Worm (Caenorhabditis elegans) whole organism, L3 larva: ENCODE measurements around the gene F46C5.9.

Experiments used
- egl-5 ChIP-seq: fragments of 150-350 bp; optimal IDR thresholded peaks from 2 replicates; lab custom pipeline; 2017; ENCODE audit warnings: missing biosample characterization, missing genetic modification reagents, missing genetic modification characterization, inconsistent platforms
- elt-2 ChIP-seq: sonication (generic microtip); optimal IDR thresholded peaks from 2 replicates; lab custom pipeline; 2016; ENCODE audit warnings: missing genetic modification reagents, mild to moderate bottlenecking, missing genetic modification characterization, missing compliant biosample characterization
- mdl-1 ChIP-seq: fragments of 150-350 bp; optimal IDR thresholded peaks from 2 replicates; lab custom pipeline; 2014; ENCODE audit warnings: missing biosample characterization, missing genetic modification characterization
- pha-4 ChIP-seq: fragments of 150-350 bp; optimal IDR thresholded peaks from 2 replicates; lab custom pipeline; 2014; ENCODE audit warnings: missing biosample characterization, missing genetic modification reagents, missing genetic modification characterization
- ztf-11 ChIP-seq: fragments of 150-350 bp; optimal IDR thresholded peaks from 2 replicates; lab custom pipeline; 2014; ENCODE audit warnings: missing biosample characterization, missing genetic modification characterization

DNA sequence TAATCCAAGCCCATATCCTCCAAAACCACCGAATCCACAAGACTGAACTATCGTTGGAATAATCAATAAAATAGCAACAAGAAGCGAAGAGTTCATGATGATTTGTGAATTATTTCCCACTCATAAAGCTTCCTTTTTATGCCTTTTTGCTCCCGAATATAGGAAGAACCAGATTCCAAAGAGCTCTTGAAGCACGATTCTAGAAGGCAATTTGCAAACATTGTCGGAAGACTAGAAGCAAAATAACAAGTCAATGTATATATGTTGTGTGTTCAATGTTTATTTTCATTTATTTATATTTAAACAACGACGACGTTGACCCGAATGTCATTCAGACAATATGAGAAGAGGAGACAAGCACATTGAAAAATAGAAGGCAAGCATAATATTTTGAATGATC, 17.9 kb downstream of the F46C5.9 start, which contains the start of gene idpa-2:
- TF ChIP-seq ztf-11 (tag; lab: Kevin White, UChicago), result no peak
- no peak for TF ChIP-seq egl-5
- no peak for TF ChIP-seq pha-4 (tag; lab: Kevin White, UChicago)
- TF ChIP-seq elt-2 (tag; lab: Kevin White, UChicago), result no peak
- TF ChIP-seq mdl-1 (tag; lab: Kevin White, UChicago), result no peak
